Worm (Caenorhabditis elegans) whole organism, L4/young adult: ENCODE data around the gene F46G10.4.

Experiments used
- W03F9.2 ChIP-seq: fragments of 150-350 bp; optimal IDR thresholded peaks from 2 replicates; lab custom pipeline; 2014; ENCODE audit warnings: missing biosample characterization, missing genetic modification characterization
- dao-5 ChIP-seq: sonication (generic microtip); optimal IDR thresholded peaks from 2 replicates; lab custom pipeline; 2016; ENCODE audit warnings: missing genotype, missing genetic modification characterization, moderate library complexity, missing compliant biosample characterization
- him-1 ChIP-seq: sonication (generic microtip); optimal IDR thresholded peaks from 2 replicates; lab custom pipeline; 2016; ENCODE audit warnings: missing genotype, missing genetic modification reagents, missing genetic modification characterization, missing compliant biosample characterization

ce11 chrX:13300503-13300902 is 33.3 kb upstream of the F46G10.4 start, which contains the start of gene srd-39:
- TF ChIP-seq W03F9.2: no peak
- no peak for TF ChIP-seq him-1
- no peak for TF ChIP-seq dao-5 (tag; lab: Kevin White, UChicago)
